Worm (Caenorhabditis elegans): Measurements from ENCODE around the gene ZK813.5.

ce11 chrX:3411565-3412022 lies 39.4 kb downstream of the ZK813.5 start, which contains the start of gene unc-78:
- TF ChIP-seq F13C5.2 (tag; optimal IDR thresholded peaks at IDR 0.05) (no peak), tbx-11 (GFP tag; IDR thresholded peaks at IDR 0.05) (no peak), tbx-37 (GFP tag; conservative IDR thresholded peaks at IDR 0.05) (no peak)

Measured in whole organism, early embryonic.